Worm (Caenorhabditis elegans): ENCODE results near the gene Y41D4A.3.

The Y41D4A.3 gene

DNA sequence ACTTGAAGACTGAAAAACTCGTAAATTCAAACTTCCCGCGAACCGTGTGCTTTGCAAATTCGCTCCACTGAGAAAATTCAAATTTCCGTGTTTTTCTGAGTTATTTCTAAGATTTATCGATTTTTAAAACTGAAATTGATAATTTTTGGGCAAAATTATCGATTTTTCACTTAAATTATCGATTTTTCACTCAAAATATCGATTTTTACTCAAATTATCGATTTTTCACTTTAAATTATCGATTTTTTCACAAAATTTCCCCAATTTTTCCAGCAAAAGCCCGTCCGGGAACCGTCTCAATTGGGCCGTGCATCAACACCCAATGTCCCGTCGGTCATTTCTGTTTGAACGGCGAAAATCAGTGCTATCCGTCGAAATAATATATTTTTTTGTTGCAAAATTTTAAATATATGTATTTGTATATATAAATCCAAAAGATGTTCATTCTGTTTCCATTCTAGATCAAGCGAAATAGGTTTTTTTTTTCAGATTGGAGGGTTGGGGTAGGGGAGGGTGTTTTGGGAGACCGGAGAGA lies 26.0 kb upstream of the Y41D4A.3 start:
- TF ChIP-seq tbx-11 (GFP tag; IDR thresholded peaks at IDR 0.05) = no peak
- no peak for TF ChIP-seq ets-7 (tag; optimal IDR thresholded peaks at IDR 0.05)
- no peak for TF ChIP-seq F13C5.2 (tag; optimal IDR thresholded peaks at IDR 0.05)
- TF ChIP-seq ama-1 (optimal IDR thresholded peaks at IDR 0.05) = no peak
- no peak for TF ChIP-seq hmg-4 (GFP tag; optimal IDR thresholded peaks at IDR 0.05)
- TF ChIP-seq scrt-1 (GFP tag; IDR thresholded peaks at IDR 0.05) = no peak
- TF ChIP-seq ceh-36 (tag; optimal IDR thresholded peaks at IDR 0.05) = no peak
- TF ChIP-seq B0310.2 (tag; optimal IDR thresholded peaks at IDR 0.05) = no peak
- no peak for TF ChIP-seq pes-1 (GFP tag; IDR thresholded peaks at IDR 0.05)
- no peak for TF ChIP-seq flt-1 (GFP tag; IDR thresholded peaks at IDR 0.05)

DNA sequence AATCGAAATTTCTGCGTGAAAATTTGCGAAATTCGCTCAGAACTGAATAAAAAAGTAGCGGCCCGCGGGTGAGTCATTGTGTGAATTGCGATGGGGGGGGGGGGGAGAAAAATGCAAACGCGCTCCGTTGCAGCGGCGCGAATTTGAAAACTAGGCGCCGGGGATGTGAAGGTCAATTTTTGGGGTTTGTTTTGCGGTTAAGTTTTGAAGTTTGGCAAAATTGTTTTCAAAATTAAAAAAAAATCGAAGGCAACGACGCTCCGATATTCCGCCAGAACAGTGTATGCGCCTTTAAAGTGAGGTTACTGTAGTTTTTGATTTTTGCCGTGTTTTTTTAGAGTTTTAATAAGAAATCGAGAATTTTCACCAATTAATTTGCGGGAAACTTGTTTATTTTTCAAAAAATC lies 15.3 kb upstream of the Y41D4A.3 start:
- TF ChIP-seq hmg-4 (GFP tag; optimal IDR thresholded peaks at IDR 0.05) = peak; percentile 28
- no peak for TF ChIP-seq ama-1 (optimal IDR thresholded peaks at IDR 0.05)
- TF ChIP-seq tra-4 (tag; optimal IDR thresholded peaks at IDR 0.05) = no peak
- TF ChIP-seq flt-1 (GFP tag; IDR thresholded peaks at IDR 0.05) = no peak
- TF ChIP-seq F13C5.2 (tag; optimal IDR thresholded peaks at IDR 0.05) = peak; percentile 27

DNA sequence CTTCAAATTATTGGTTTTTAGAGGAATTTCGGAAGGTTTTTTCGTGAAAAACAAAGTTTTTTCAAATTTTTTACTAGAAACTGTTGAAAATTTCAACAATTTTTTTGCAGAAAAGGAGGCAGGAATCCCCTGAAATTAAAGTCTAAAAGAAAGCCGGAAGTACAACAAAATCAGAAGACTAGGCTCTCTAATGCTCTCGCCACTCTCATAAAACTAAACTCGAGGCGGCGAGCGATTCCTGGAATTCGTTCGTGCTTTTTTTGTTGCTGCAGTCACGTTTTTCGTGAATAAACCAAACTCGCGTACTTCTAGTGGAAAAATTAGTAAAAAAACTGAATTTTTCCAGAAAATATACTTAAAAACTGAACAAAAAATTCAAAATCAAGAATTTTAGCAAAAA lies 14.7 kb upstream of the Y41D4A.3 start:
- no peak for TF ChIP-seq scrt-1 (GFP tag; IDR thresholded peaks at IDR 0.05)
- TF ChIP-seq hmbx-1 (tag; optimal IDR thresholded peaks at IDR 0.05) = no peak
- TF ChIP-seq hmg-4 (GFP tag; optimal IDR thresholded peaks at IDR 0.05) = no peak
- TF ChIP-seq ets-7 (tag; optimal IDR thresholded peaks at IDR 0.05) = no peak
- TF ChIP-seq tbx-37 (GFP tag; conservative IDR thresholded peaks at IDR 0.05) = no peak
- no peak for TF ChIP-seq flt-1 (GFP tag; IDR thresholded peaks at IDR 0.05)
- no peak for TF ChIP-seq ceh-36 (tag; optimal IDR thresholded peaks at IDR 0.05)
- no peak for TF ChIP-seq B0310.2 (tag; optimal IDR thresholded peaks at IDR 0.05)
- TF ChIP-seq aly-1 (tag; optimal IDR thresholded peaks at IDR 0.05) = no peak
- no peak for TF ChIP-seq sea-1 (GFP tag; conservative IDR thresholded peaks at IDR 0.05)
- TF ChIP-seq hnd-1 (tag; optimal IDR thresholded peaks at IDR 0.05) = no peak
- TF ChIP-seq ama-1 (optimal IDR thresholded peaks at IDR 0.05) = no peak

DNA sequence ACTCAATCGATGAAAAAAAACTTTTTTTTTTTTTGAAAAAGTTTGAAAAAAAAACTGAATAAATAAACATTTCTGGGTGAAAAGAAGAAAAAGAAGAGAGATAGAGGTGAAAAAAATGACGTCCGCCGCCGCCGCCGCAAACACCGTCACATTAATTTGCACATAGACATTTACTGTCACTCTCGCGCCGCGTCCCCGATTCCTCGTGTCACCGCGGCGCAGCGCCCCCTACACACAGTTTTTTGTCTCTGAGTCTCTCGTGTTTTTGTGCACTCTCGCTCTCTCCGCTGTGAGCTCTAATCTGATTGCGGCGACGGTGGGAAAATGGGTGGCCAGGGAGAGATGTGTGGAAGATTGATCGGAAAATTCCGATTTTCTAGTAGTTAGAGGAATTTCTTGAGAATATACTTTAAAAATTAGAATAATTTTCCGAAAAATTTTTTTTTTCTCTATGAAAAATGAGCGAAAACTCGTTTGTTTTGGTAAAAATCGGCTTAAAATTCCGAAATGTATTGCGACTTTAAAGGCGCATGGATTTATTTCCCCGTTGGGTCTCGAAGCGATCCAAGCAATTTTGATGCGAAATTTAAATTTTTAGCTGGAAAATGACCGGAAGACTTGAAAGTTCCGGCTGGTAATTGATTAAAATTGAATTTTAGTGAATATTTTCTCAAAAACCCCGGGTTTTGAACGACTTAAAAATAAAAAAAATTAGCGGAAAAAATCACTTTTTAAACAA lies 14.0 kb upstream of the Y41D4A.3 start:
- TF ChIP-seq pes-1 (GFP tag; IDR thresholded peaks at IDR 0.05) (no peak), scrt-1 (GFP tag; IDR thresholded peaks at IDR 0.05) (no peak), ceh-36 (tag; optimal IDR thresholded peaks at IDR 0.05) (no peak), sea-1 (GFP tag; conservative IDR thresholded peaks at IDR 0.05) (no peak), ama-1 (optimal IDR thresholded peaks at IDR 0.05) (no peak), tra-4 (tag; optimal IDR thresholded peaks at IDR 0.05) (no peak), hmbx-1 (tag; optimal IDR thresholded peaks at IDR 0.05) (no peak), aly-1 (tag; optimal IDR thresholded peaks at IDR 0.05) (no peak), hnd-1 (tag; optimal IDR thresholded peaks at IDR 0.05) (no peak), ets-7 (tag; optimal IDR thresholded peaks at IDR 0.05) (no peak), tbx-11 (GFP tag; IDR thresholded peaks at IDR 0.05) (no peak), hmg-4 (GFP tag; optimal IDR thresholded peaks at IDR 0.05) (no peak), F13C5.2 (tag; optimal IDR thresholded peaks at IDR 0.05) (no peak), B0310.2 (tag; optimal IDR thresholded peaks at IDR 0.05) (no peak), flt-1 (GFP tag; IDR thresholded peaks at IDR 0.05) (no peak), tbx-37 (GFP tag; conservative IDR thresholded peaks at IDR 0.05) (no peak), ceh-13 (GFP tag; optimal IDR thresholded peaks at IDR 0.05) (no peak)

DNA sequence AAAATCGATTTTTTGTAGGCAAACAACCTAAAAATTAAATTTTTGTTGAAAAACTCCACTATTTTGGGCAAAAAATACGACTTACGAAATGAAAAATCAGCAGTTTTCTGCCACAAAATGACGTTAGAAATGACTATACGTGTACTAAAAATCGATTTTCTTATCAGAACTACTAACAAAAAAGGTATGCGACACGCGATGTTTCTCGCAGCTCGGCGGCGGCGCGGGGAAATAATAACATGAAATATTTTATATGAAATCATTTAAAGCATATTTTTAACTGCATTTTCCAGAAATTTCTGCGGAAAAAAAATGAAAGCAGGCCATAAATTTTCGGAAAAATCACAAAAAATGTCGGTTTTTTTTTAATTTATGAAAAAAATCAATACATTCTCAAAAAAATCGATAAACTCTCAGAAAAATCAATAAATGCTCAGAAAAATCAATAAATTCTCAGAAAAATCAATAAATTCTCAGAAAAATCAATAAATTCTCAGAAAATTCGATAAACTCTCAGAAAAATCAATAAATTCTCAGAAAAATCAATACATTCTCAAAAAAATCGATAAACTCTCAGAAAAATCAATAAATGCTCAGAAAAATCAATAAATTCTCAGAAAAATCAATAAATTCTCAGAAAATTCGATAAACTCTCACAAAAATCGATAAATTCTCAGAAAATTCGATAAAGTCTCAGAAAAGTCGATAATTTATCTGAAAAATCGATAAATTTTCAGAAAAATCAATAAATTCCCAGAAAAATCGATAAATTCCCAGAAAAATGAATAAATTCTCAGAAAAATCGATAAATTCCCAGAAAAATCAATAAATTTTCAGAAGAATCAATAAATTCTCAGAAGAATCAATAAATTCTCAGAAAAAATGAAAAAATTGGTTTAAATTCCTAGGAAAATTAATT lies 13.2 kb upstream of the Y41D4A.3 start, which contains the start of gene ptpn-22:
TSS of gene ptpn-22 (minus strand) at position 158 of the 919 bp plus-strand sequence.
- TF ChIP-seq aly-1 (tag; optimal IDR thresholded peaks at IDR 0.05) = no peak
- TF ChIP-seq flt-1 (GFP tag; IDR thresholded peaks at IDR 0.05) = no peak
- TF ChIP-seq tra-4 (tag; optimal IDR thresholded peaks at IDR 0.05) = no peak
- TF ChIP-seq ceh-13 (GFP tag; optimal IDR thresholded peaks at IDR 0.05) = no peak
- no peak for TF ChIP-seq hmg-4 (GFP tag; optimal IDR thresholded peaks at IDR 0.05)
- no peak for TF ChIP-seq hnd-1 (tag; optimal IDR thresholded peaks at IDR 0.05)
- TF ChIP-seq ets-7 (tag; optimal IDR thresholded peaks at IDR 0.05) = no peak
- no peak for TF ChIP-seq B0310.2 (tag; optimal IDR thresholded peaks at IDR 0.05)
- no peak for TF ChIP-seq F13C5.2 (tag; optimal IDR thresholded peaks at IDR 0.05)
- TF ChIP-seq ama-1 (optimal IDR thresholded peaks at IDR 0.05) = no peak
- TF ChIP-seq ceh-36 (tag; optimal IDR thresholded peaks at IDR 0.05) = no peak
- no peak for TF ChIP-seq sea-1 (GFP tag; conservative IDR thresholded peaks at IDR 0.05)
- TF ChIP-seq hmbx-1 (tag; optimal IDR thresholded peaks at IDR 0.05) = no peak
- TF ChIP-seq pes-1 (GFP tag; IDR thresholded peaks at IDR 0.05) = no peak
- no peak for TF ChIP-seq tbx-11 (GFP tag; IDR thresholded peaks at IDR 0.05)

DNA sequence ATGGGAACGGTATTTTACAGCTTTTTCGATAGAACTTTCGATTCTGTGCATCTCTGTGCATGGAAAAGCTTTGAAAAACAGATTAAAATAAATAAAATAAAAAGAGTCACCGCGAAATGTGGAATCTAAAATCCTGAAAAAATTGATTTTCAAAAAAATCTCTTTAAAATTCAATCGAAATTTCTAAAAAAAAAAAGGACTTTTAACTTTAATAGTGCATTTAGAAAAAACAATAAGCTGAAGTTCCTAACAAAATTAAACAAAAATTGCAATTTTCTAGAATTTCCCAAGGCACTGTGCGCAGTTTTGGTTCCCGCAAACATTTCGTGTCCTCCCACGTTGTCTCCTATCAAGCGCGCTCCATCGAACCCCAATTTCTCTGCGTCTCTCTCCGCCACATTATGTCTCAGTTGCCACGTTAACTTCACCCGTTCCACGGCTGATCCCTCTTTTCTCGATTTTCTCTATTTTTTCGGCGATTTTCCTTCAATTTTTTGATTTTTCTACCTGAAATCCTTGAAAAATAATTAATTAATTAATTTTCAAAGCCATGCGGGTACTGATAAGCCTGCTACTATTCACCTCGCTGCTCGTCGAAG lies 8.0 kb upstream of the Y41D4A.3 start, which contains the start of the genes Y41D4A.6 and Y41D4A.4:
TSS of gene Y41D4A.6 (minus strand) at position 51 of the 599 bp plus-strand sequence.
TSS of gene Y41D4A.4 (plus strand) at position 549 of the 599 bp plus-strand sequence.
- TF ChIP-seq ama-1 (optimal IDR thresholded peaks at IDR 0.05) = no peak
- peak; percentile 41 for TF ChIP-seq hmg-4 (GFP tag; optimal IDR thresholded peaks at IDR 0.05)
- TF ChIP-seq tbx-37 (GFP tag; conservative IDR thresholded peaks at IDR 0.05) = peak; percentile 65
- peak; percentile 65 for TF ChIP-seq pes-1 (GFP tag; IDR thresholded peaks at IDR 0.05)
- peak; percentile 30 for TF ChIP-seq ceh-13 (GFP tag; optimal IDR thresholded peaks at IDR 0.05)
- no peak for TF ChIP-seq scrt-1 (GFP tag; IDR thresholded peaks at IDR 0.05)
- TF ChIP-seq ets-7 (tag; optimal IDR thresholded peaks at IDR 0.05) = peak; percentile 86
- TF ChIP-seq hnd-1 (tag; optimal IDR thresholded peaks at IDR 0.05) = peak; percentile 44
- TF ChIP-seq F13C5.2 (tag; optimal IDR thresholded peaks at IDR 0.05) = peak; percentile 65
- peak; percentile 53 for TF ChIP-seq hmbx-1 (tag; optimal IDR thresholded peaks at IDR 0.05)
- no peak for TF ChIP-seq tra-4 (tag; optimal IDR thresholded peaks at IDR 0.05)
- TF ChIP-seq B0310.2 (tag; optimal IDR thresholded peaks at IDR 0.05) = no peak
- TF ChIP-seq ceh-36 (tag; optimal IDR thresholded peaks at IDR 0.05) = no peak
- TF ChIP-seq flt-1 (GFP tag; IDR thresholded peaks at IDR 0.05) = no peak
- TF ChIP-seq aly-1 (tag; optimal IDR thresholded peaks at IDR 0.05) = no peak
- TF ChIP-seq sea-1 (GFP tag; conservative IDR thresholded peaks at IDR 0.05) = no peak
- TF ChIP-seq tbx-11 (GFP tag; IDR thresholded peaks at IDR 0.05) = 0 out of 2 replicates have a peak, but pooled peaks have one; percentile 20
